Worm (Caenorhabditis elegans) whole organism, L1 larva: ENCODE measurements around the gene capg-2.

Experiments
- ama-1 ChIP-seq: fragments of 150-350 bp; optimal IDR thresholded peaks from 2 replicates; lab custom pipeline; 2014
- dpl-1 ChIP-seq, 3 experiments: fragments of 150-350 bp in 2 of 3; sonication (generic microtip) in 1 of 3; optimal IDR thresholded peaks; 2 replicates each; lab custom pipeline; 2014 to 2017; ENCODE audit warnings: missing biosample characterization in 3 of 3, missing genetic modification characterization in 3 of 3, missing genetic modification reagents in 3 of 3
- jun-1 ChIP-seq: fragments of 150-350 bp; optimal IDR thresholded peaks from 2 replicates; lab custom pipeline; 2014; ENCODE audit warnings: missing biosample characterization, missing genetic modification reagents, missing genetic modification characterization
- lin-15B ChIP-seq: fragments of 150-350 bp; sonication (generic microtip); optimal IDR thresholded peaks from 3 replicates; lab custom pipeline; 2014; ENCODE audit warnings: missing biosample characterization, missing genetic modification characterization
- nhr-20 ChIP-seq: sonication (generic microtip); optimal IDR thresholded peaks from 2 replicates; lab custom pipeline; 2016; ENCODE audit warnings: mild to moderate bottlenecking, missing genetic modification characterization, missing compliant biosample characterization
- nhr-76 ChIP-seq: sonication (generic microtip); optimal IDR thresholded peaks from 2 replicates; lab custom pipeline; 2017; ENCODE audit warnings: missing biosample characterization, missing genetic modification characterization
- nhr-90 ChIP-seq: sonication (generic microtip); optimal IDR thresholded peaks from 2 replicates; lab custom pipeline; 2016; ENCODE audit warnings: mild to moderate bottlenecking, missing genetic modification characterization, missing compliant biosample characterization; ENCODE audit not compliant: poor library complexity

DNA sequence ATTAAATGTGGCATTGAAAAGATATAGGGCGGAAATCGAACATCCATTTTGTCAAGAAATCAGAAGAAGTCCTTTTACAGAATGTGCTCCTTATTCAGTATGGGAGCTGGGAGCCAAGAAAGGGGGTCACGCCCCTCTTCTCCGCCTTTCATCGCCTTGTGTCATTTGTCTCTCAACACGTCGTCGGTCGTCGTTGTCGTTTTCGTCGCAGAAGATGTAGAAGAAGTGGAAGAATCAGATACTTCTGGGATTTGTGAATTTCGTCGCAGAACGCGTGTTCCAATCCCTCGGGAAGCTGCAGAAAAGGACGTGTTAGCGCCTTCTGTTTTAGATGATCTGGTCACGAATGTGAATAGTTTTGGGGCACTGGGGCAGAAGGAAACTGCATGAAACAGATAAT lies 5.3 kb downstream of the capg-2 start, which contains the start of gene bnc-1:
- no peak for TF ChIP-seq ama-1
- TF ChIP-seq nhr-76 (tag; lab: Kevin White, UChicago) = no peak
- TF ChIP-seq nhr-90 (tag; lab: Kevin White, UChicago) = no peak
- no peak for TF ChIP-seq nhr-20 (tag; lab: Kevin White, UChicago)
- TF ChIP-seq jun-1 (tag; lab: Kevin White, UChicago) = no peak
- TF ChIP-seq dpl-1 (GFP tag; optimal IDR thresholded peaks at IDR 0.05; lab: Kevin White, UChicago) = no peak
- no peak for TF ChIP-seq lin-15B (tag; lab: Kevin White, UChicago)
